Fruit fly (Drosophila melanogaster): ENCODE measurements around the gene HemK1.

HemK1 gene

dm6 chr2L:6474878-6475582 lies 7.5 kb upstream of the HemK1 start:
- TF ChIP-seq noc (tag; optimal IDR thresholded peaks at IDR 0.05), result peak; percentile 9

dm6 chr2L:6474298-6474697 lies 6.8 kb upstream of the HemK1 start:
- no peak for TF ChIP-seq noc (tag; optimal IDR thresholded peaks at IDR 0.05)

- peak; percentile 73 for TF ChIP-seq noc (tag; optimal IDR thresholded peaks at IDR 0.05)
Measured at dm6 chr2L:6473076-6474037, 5.9 kb upstream of the HemK1 start, which contains the start of gene mmy. Gene mmy (minus strand): TSS chr2L:6473904.

- TF ChIP-seq noc (tag; optimal IDR thresholded peaks at IDR 0.05), result peak; percentile 60
Measured at dm6 chr2L:6471978-6472776, 4.7 kb upstream of the HemK1 start.

- TF ChIP-seq noc (tag; optimal IDR thresholded peaks at IDR 0.05), result no peak
Measured at dm6 chr2L:6470100-6470644, 2.7 kb upstream of the HemK1 start.

dm6 chr2L:6465497-6465896 lies 2.0 kb downstream of the HemK1 start, which contains the start of gene Rchy1:
Gene Rchy1 (minus strand): TSS chr2L:6465669.
- TF ChIP-seq noc (tag; optimal IDR thresholded peaks at IDR 0.05), result no peak

dm6 chr2L:6464780-6465179 lies 2.7 kb downstream of the HemK1 start:
- TF ChIP-seq noc (tag; optimal IDR thresholded peaks at IDR 0.05), result no peak

dm6 chr2L:6464270-6464669 lies 3.2 kb downstream of the HemK1 start:
- TF ChIP-seq noc (tag; optimal IDR thresholded peaks at IDR 0.05), result no peak

dm6 chr2L:6463392-6463791 lies 4.1 kb downstream of the HemK1 start:
- TF ChIP-seq noc (tag; optimal IDR thresholded peaks at IDR 0.05), result no peak

dm6 chr2L:6462259-6462658 lies 5.2 kb downstream of the HemK1 start:
- no peak for TF ChIP-seq noc (tag; optimal IDR thresholded peaks at IDR 0.05)

dm6 chr2L:6461497-6461896 lies 6.0 kb downstream of the HemK1 start:
- peak; percentile 38 for TF ChIP-seq noc (tag; optimal IDR thresholded peaks at IDR 0.05)

- TF ChIP-seq noc (tag; optimal IDR thresholded peaks at IDR 0.05), result no peak
Measured at dm6 chr2L:6457583-6457982, 9.9 kb downstream of the HemK1 start.

- TF ChIP-seq noc (tag; optimal IDR thresholded peaks at IDR 0.05), result no peak
Measured at dm6 chr2L:6455955-6456599, 11.4 kb downstream of the HemK1 start, which contains the start of gene frj. Gene frj (plus strand): TSS chr2L:6456052.

dm6 chr2L:6455032-6455954 lies 12.2 kb downstream of the HemK1 start, which contains the start of gene retm:
Gene retm (minus strand): TSS chr2L:6455929.
- peak; percentile 44 for TF ChIP-seq noc (tag; optimal IDR thresholded peaks at IDR 0.05)
